Worm (Caenorhabditis elegans) whole organism, mixed stage, embryonic: ENCODE measurements around the gene F40G12.6.

ENCODE experiments used
- bed-3 ChIP-seq: fragments of 200-800 bp; sonication (Bioruptor generic); optimal IDR thresholded peaks from 3 replicates; lab custom pipeline; 2018; ENCODE audit warnings: mild to moderate bottlenecking, missing genetic modification characterization, moderate library complexity, missing compliant biosample characterization
- blmp-1 ChIP-seq: fragments of 150-350 bp; optimal IDR thresholded peaks from 2 replicates; lab custom pipeline; 2014; ENCODE audit warnings: missing biosample characterization, missing genetic modification characterization
- drap-1 ChIP-seq: fragments of 200-800 bp; sonication (Bioruptor generic); optimal IDR thresholded peaks from 3 replicates; lab custom pipeline; 2018; ENCODE audit warnings: mild to moderate bottlenecking, missing genetic modification characterization, missing compliant biosample characterization
- elt-1 ChIP-seq: sonication (generic microtip); optimal IDR thresholded peaks from 2 replicates; lab custom pipeline; 2017; ENCODE audit warnings: missing genetic modification characterization, mild to moderate bottlenecking, missing compliant biosample characterization, antibody characterized with exemption, moderate library complexity, borderline replicate concordance; ENCODE audit not compliant: insufficient read depth
- lsy-2 ChIP-seq: fragments of 150-350 bp; optimal IDR thresholded peaks from 2 replicates; lab custom pipeline; 2014; ENCODE audit warnings: missing biosample characterization, missing genetic modification characterization
- mab-5 ChIP-seq: fragments of 150-350 bp; optimal IDR thresholded peaks from 2 replicates; lab custom pipeline; 2014; ENCODE audit warnings: missing biosample characterization, missing genetic modification characterization
- mep-1 ChIP-seq: fragments of 150-350 bp; optimal IDR thresholded peaks from 2 replicates; lab custom pipeline; 2017; ENCODE audit warnings: missing biosample characterization, missing genetic modification reagents, missing genetic modification characterization, inconsistent platforms
- nhr-12 ChIP-seq: fragments of 150-350 bp; optimal IDR thresholded peaks from 2 replicates; lab custom pipeline; 2014; ENCODE audit warnings: missing biosample characterization, missing genetic modification characterization
- nhr-237 ChIP-seq: fragments of 150-350 bp; optimal IDR thresholded peaks from 2 replicates; lab custom pipeline; 2014; ENCODE audit warnings: missing biosample characterization, missing genetic modification characterization
- nhr-28 ChIP-seq: fragments of 150-350 bp; optimal IDR thresholded peaks from 2 replicates; lab custom pipeline; 2014; ENCODE audit warnings: missing biosample characterization, missing genetic modification characterization
- pha-4 ChIP-seq: fragments of 150-350 bp; optimal IDR thresholded peaks from 2 replicates; lab custom pipeline; 2018; ENCODE audit warnings: missing biosample characterization, missing genetic modification reagents, missing genetic modification characterization
- sptf-1 ChIP-seq: sonication (generic microtip); optimal IDR thresholded peaks from 2 replicates; lab custom pipeline; 2017; ENCODE audit warnings: mild to moderate bottlenecking, missing genetic modification characterization, moderate library complexity, missing compliant biosample characterization
- unc-62 ChIP-seq: fragments of 150-350 bp; optimal IDR thresholded peaks from 2 replicates; lab custom pipeline; 2014; ENCODE audit warnings: missing biosample characterization, missing genetic modification reagents, missing genetic modification characterization
- zip-8 ChIP-seq: fragments of 150-350 bp; optimal IDR thresholded peaks from 2 replicates; lab custom pipeline; 2014; ENCODE audit warnings: missing biosample characterization, missing genetic modification characterization

DNA sequence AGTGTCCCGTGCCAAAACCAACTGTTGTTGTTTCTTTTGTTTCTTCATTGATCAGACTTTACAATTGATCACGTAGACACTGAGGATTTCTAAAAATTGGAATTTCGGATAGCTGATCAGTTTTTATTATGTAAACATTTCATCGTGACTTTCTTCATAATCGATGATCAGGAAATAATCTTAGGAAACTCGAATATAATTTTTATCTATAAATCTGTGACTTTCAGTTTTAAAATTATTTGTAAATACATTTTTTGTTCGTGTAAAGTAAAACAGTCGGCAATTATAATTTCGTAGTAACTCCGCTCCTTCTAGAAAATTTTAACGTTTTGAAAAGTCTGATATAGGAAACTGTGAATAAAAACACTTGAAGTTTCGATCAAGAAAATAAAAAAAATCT, 2.2 kb downstream of the F40G12.6 start, which contains the start of gene F40G12.5:
- TF ChIP-seq drap-1 (GFP tag; lab: Kevin White, UChicago) (no peak), unc-62 (GFP tag; lab: Kevin White, UChicago) (no peak), nhr-12 (tag; lab: Kevin White, UChicago) (no peak), nhr-237 (tag; lab: Kevin White, UChicago) (no peak), elt-1 (tag; lab: Kevin White, UChicago) (no peak), lsy-2 (tag; lab: Kevin White, UChicago) (no peak), mep-1 (no peak), mab-5 (tag; lab: Kevin White, UChicago) (no peak), zip-8 (tag; lab: Kevin White, UChicago) (no peak), pha-4 (tag; lab: Kevin White, UChicago) (no peak), sptf-1 (tag; lab: Kevin White, UChicago) (no peak), bed-3 (GFP tag; lab: Kevin White, UChicago) (no peak), blmp-1 (tag; lab: Kevin White, UChicago) (no peak), nhr-28 (tag; lab: Kevin White, UChicago) (no peak)
